Fruit fly (Drosophila melanogaster): ENCODE measurements around the gene CG5382.
A peak's percentile ranks its signal among the peaks of the same experiment; 100 is the strongest.

CG5382 gene

DNA sequence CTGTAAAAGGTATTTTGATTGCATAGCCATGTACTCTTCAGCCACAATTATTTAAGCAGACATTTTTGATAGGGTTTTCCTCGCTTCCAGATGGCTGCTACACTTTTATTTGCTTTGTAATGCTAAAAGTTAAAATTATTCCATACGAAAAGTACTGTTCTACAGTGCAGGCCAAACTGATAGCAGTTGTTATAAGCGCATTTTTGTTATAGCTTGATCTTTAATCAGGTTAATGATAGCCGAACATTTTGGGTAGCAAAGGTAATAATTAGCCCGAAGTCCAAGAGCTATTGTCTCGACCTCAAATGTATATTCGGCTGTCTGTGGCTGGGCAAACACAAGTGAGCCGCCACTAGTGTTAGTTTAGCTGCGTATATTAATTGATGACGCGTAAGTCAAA lies 7.8 kb downstream of the CG5382 start:
- TF ChIP-seq Dll (optimal IDR thresholded peaks at IDR 0.05) (no peak), psq (optimal IDR thresholded peaks at IDR 0.05) (no peak), EcR (GFP tag; optimal IDR thresholded peaks at IDR 0.05) (no peak), usp (GFP tag; optimal IDR thresholded peaks at IDR 0.05) (no peak), pan (optimal IDR thresholded peaks at IDR 0.05) (no peak), CG8478 (optimal IDR thresholded peaks at IDR 0.05) (no peak)

DNA sequence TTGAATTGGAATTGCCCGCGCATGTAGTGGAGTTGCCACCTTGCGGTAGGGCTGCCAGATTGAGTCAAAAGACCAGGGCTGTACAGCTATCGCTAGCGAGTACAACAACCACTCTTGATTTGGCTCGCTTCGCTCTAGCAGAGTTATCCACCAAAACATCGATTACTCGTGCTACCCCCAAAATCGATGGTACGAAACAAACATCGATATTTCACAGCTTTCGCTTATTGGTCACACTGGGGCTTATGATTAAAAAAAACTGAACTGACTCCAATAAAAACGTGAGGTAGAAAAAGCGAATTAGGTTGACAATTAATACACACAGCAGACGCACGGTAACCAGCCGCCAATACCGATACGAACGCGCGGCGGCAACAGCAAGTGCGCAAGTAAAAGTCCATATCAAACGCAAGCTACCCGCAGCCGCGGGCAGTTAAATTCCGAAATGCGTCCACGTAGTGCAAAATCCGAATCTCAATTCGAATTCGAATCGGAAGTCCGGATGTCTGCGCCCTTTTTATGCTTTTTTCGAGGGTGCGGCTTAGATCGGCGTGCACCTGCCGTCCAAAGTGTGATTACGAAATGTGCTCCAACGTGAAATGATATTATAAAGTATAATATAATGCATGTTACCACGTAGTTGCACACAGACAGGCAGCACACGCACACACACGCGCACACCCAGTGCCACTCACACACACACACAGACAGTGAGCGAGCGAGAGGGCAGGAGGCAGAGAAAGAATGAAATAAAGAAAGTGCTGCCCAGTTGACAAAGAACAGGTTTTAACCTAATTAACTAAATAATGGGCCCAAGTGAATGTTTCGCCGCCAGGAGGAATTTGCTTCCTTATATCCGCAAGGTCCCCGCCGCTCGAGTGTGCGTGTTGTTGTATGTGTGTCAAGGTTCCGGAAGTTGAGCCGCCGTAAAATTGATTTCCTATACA lies 9.0 kb downstream of the CG5382 start, which contains the start of gene Sar1:
Gene Sar1, plus strand, starts transcription at position 222 of the 947 bp plus-strand sequence.
- TF ChIP-seq pan (optimal IDR thresholded peaks at IDR 0.05) (no peak), psq (optimal IDR thresholded peaks at IDR 0.05) (no peak), CG8478 (optimal IDR thresholded peaks at IDR 0.05) (no peak), EcR (GFP tag; optimal IDR thresholded peaks at IDR 0.05) (no peak), usp (GFP tag; optimal IDR thresholded peaks at IDR 0.05) (no peak), Dll (optimal IDR thresholded peaks at IDR 0.05) (no peak)

DNA sequence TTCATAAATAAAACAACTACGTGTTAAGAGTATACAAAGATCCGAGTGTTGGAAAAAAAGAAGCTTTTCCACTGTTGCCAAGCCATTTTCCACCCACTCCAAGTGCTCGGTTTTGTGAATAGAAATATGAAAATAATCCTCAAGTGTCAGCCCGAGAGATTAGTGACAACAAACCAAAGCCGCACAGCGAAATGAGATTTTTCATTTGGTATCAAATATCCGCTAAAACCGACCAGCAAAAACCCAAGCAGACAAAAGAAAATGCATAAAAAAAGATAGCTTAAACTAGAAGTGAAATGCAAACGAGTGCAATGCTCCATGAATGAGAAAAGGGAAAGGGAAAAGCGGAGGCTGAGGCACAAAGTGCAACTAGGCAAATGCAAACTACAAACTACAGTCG lies 14.4 kb downstream of the CG5382 start, which contains the start of gene rdhB:
Gene rdhB, plus strand, starts transcription at position 301 of the 400 bp plus-strand sequence.
- TF ChIP-seq CG8478 (optimal IDR thresholded peaks at IDR 0.05) (no peak), EcR (GFP tag; optimal IDR thresholded peaks at IDR 0.05) (peak in 1 of 2 experiments; percentile 29)

DNA sequence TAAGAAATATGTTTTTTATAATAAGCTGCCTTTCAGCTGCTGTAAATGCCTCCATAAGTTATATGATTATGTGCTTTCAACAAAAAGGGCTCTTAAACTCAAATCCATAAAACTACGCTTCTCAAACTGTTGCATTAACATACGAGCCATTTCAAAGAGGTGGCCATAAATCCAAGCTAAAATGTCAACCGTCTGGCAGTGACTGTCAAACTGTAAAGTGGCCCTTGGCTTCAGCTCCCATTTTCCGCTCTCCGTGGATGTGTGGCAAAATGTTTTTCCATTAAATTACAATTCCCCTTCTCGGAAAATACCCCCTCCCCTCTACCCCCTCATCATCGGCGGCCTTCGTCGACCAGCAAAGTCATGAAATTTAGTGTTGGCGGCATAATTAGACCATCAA lies 23.1 kb downstream of the CG5382 start:
- TF ChIP-seq Dll (optimal IDR thresholded peaks at IDR 0.05) (no peak), CG8478 (optimal IDR thresholded peaks at IDR 0.05) (no peak), psq (optimal IDR thresholded peaks at IDR 0.05) (no peak), pan (optimal IDR thresholded peaks at IDR 0.05) (no peak), usp (GFP tag; optimal IDR thresholded peaks at IDR 0.05) (no peak), EcR (GFP tag; optimal IDR thresholded peaks at IDR 0.05) (no peak)

DNA sequence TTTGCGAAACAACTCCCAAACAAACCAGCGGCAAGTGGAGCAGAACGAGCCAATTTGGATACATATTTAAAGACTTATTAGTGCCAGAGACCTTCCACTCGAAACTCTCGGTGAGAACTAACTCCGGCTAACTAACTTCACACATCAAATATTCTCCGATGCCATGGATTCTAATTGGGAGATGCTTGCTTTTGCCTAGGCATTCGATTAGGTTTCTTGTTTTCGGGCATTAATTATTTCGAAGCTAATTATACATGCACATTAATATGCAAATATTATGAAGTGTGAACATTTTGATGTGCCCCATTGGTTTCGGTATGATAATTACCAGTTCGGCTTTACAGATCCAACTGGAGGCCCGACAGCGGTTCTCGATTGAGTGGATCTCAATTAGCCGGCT lies 23.6 kb downstream of the CG5382 start, which contains the start of gene CG5386:
Gene CG5386, minus strand, starts transcription at position 101 of the 400 bp plus-strand sequence.
- no peak for TF ChIP-seq pan (optimal IDR thresholded peaks at IDR 0.05)

DNA sequence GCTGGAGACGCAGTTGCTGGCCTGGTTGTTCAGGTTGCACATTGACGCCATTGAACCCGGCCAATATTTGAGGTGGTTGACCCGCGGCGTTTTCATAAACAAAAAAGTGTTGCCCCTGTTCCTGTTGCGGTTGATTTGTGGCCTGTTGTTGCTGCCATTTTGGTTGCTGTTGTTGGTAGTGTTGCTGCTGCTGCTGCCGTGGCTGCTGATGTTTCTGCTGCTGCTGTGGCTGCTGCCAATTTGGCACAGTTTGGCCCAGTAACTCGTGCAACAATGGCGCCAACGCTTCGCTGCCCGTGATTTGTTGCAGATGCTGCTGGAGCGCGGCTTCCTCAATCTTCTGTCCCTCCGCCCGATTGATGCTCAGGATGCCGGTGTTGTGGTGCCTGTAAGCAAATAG lies 24.1 kb downstream of the CG5382 start:
- no peak for TF ChIP-seq Dll (optimal IDR thresholded peaks at IDR 0.05)
- no peak for TF ChIP-seq EcR (GFP tag; optimal IDR thresholded peaks at IDR 0.05)
- no peak for TF ChIP-seq CG8478 (optimal IDR thresholded peaks at IDR 0.05)
- TF ChIP-seq usp (GFP tag; optimal IDR thresholded peaks at IDR 0.05), result no peak
- TF ChIP-seq pan (optimal IDR thresholded peaks at IDR 0.05), result no peak
- no peak for TF ChIP-seq psq (optimal IDR thresholded peaks at IDR 0.05)

DNA sequence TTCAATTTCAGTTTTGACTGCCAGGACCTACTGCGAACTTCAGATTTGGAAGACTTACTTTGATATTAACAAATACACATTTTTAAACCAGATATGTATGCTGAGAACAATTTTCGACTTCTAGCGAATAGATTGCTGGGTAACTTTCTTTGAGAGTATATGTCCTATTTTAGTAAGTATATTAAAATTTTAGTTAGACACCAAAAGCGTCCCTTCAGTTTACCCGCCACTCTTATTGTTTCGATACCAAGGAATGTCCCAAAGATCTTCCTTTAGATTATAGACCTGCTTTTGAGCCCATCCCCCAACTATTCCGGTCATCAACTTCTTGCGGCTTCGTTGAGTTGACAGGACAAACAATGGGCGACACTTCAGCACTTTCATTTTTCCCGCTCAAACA lies 25.6 kb downstream of the CG5382 start, which contains the start of gene CG5388:
Gene CG5388, minus strand, starts transcription at position 101 of the 400 bp plus-strand sequence.
- TF ChIP-seq Dll (optimal IDR thresholded peaks at IDR 0.05) (no peak), CG8478 (optimal IDR thresholded peaks at IDR 0.05) (no peak), psq (optimal IDR thresholded peaks at IDR 0.05) (no peak), usp (GFP tag; optimal IDR thresholded peaks at IDR 0.05) (no peak), EcR (GFP tag; optimal IDR thresholded peaks at IDR 0.05) (no peak), pan (optimal IDR thresholded peaks at IDR 0.05) (no peak)

DNA sequence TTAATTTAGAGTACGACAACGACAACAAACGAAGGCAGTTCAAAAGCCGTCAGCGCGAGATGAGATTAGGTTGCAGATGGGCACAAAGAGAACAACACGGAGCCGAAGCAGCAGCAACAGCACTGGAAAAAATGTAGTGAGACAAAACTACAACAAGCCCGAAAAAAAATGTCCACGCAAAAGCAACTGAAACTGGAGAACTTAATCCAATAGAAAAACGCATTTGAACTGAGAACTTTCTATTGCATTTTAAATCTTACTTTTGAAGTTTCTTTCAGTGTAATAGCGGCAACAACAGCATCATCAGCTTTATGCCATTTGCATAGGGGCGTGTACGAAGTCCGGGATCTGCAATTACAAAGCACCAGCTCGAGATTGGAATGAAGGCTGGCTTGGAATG lies 26.3 kb downstream of the CG5382 start:
- TF ChIP-seq psq (optimal IDR thresholded peaks at IDR 0.05) (no peak), CG8478 (optimal IDR thresholded peaks at IDR 0.05) (no peak), pan (optimal IDR thresholded peaks at IDR 0.05) (no peak), EcR (GFP tag; optimal IDR thresholded peaks at IDR 0.05) (no peak), usp (GFP tag; optimal IDR thresholded peaks at IDR 0.05) (no peak), Dll (optimal IDR thresholded peaks at IDR 0.05) (no peak)

DNA sequence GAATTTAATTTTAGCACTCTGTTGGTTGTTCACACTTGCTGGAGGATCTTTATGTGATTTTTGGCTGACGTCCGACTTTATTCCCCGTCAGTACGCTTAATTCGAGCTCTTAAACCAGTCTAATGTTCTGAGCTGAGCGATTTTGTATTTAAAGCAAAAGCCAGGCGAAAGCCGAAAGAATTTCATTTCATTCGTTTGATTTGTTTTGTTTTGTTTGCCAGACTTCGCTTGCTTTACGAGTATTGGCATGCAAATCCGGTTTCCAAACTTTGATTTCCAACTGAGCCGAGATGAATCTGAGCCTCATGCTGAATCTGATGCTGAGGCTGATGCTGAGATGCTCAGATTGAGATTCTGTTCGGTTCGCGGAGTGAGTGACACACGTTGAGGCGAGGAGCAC lies 31.7 kb downstream of the CG5382 start, which contains the start of gene CG5391:
Gene CG5391, minus strand, starts transcription at position 101 of the 400 bp plus-strand sequence.
- TF ChIP-seq Dll (optimal IDR thresholded peaks at IDR 0.05), result no peak
- TF ChIP-seq pan (optimal IDR thresholded peaks at IDR 0.05), result no peak
- TF ChIP-seq psq (optimal IDR thresholded peaks at IDR 0.05), result no peak
- no peak for TF ChIP-seq CG8478 (optimal IDR thresholded peaks at IDR 0.05)
- TF ChIP-seq usp (GFP tag; optimal IDR thresholded peaks at IDR 0.05), result no peak
- no peak for TF ChIP-seq EcR (GFP tag; optimal IDR thresholded peaks at IDR 0.05)

DNA sequence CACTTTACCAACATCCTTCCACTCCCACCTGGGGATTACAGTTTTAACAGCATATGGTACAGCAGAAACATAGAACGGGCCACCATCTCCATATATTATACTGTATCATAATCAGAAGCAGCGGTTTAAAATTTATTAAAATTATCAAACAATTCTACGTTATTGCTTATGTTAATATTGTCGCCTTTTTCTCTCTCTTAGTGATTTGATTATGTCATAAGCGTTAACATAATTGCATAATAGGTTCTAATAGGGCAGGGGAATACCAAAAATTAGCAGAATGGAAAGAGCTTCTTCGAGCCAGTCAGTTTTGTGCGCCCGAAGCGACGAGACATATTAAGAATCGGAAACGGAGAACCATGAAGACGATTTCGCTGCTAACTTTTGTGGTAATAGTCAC lies 34.1 kb downstream of the CG5382 start, which contains the start of gene CG13862:
Gene CG13862, plus strand, starts transcription at position 301 of the 400 bp plus-strand sequence.
- TF ChIP-seq usp (GFP tag; optimal IDR thresholded peaks at IDR 0.05), result no peak
- TF ChIP-seq pan (optimal IDR thresholded peaks at IDR 0.05), result no peak
- TF ChIP-seq CG8478 (optimal IDR thresholded peaks at IDR 0.05), result no peak
- TF ChIP-seq psq (optimal IDR thresholded peaks at IDR 0.05), result no peak
- TF ChIP-seq Dll (optimal IDR thresholded peaks at IDR 0.05), result no peak
- no peak for TF ChIP-seq EcR (GFP tag; optimal IDR thresholded peaks at IDR 0.05)

DNA sequence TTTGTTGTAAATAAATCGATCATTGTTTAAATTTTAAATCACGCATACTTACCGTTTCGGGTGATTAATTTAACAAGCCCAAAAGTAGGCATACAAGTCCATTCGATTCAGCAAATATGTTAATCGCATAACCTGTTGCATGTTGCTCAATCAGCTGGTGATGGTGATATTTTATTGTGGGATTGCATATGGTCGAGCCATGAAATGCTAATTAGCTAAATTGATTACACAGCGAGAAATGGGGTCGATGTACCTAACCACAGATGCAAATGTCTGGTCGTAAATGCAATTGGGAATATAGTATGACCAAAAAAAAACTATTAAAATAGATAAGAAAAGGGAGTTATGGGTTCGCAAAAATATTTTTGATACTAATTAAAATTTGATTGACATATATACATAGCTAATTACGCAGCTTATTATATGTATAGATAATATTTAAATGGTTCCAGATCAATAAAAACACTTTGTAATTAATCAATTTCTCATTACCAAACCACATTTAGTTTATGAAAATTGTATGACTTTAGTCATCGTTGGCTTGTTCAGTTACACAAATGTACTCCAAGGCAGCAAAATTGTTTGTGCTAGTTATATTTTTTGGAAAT lies 35.2 kb downstream of the CG5382 start, which contains the start of gene CG33721:
Gene CG33721, plus strand, starts transcription at position 558 of the 608 bp plus-strand sequence.
- TF ChIP-seq CG8478 (optimal IDR thresholded peaks at IDR 0.05) (no peak), EcR (GFP tag; optimal IDR thresholded peaks at IDR 0.05) (no peak), usp (GFP tag; optimal IDR thresholded peaks at IDR 0.05) (no peak), pan (optimal IDR thresholded peaks at IDR 0.05) (no peak), Dll (optimal IDR thresholded peaks at IDR 0.05) (no peak), psq (optimal IDR thresholded peaks at IDR 0.05) (no peak)
